Fruit fly (Drosophila melanogaster) whole organism, embryonic: ENCODE results near the gene THADA.

Experiments used
- B-H1 ChIP-seq: fragments of 200-800 bp; sonication (Bioruptor generic); IDR thresholded peaks from 3 replicates; pipeline ENCODE4 v1.3.6; 2022; ENCODE audit warnings: missing biosample characterization, missing genetic modification characterization
- BEAF-32 ChIP-seq: fragments of 200-800 bp; sonication (Bioruptor generic); optimal IDR thresholded peaks from 3 replicates; lab custom pipeline; 2017; ENCODE audit warnings: missing biosample characterization, missing genetic modification characterization, mild to moderate bottlenecking, moderate library complexity, missing genetic modification reagents
- CG10147 ChIP-seq: fragments of 200-800 bp; sonication (Bioruptor generic); optimal IDR thresholded peaks from 2 replicates; lab custom pipeline; 2019; ENCODE audit warnings: missing biosample characterization, mild to moderate bottlenecking, missing genetic modification characterization, moderate library complexity
- CG10431 ChIP-seq: fragments of 200-800 bp; sonication (Bioruptor generic); optimal IDR thresholded peaks from 3 replicates; lab custom pipeline; 2018; ENCODE audit warnings: missing biosample characterization, mild to moderate bottlenecking, missing genetic modification characterization
- CG10543 ChIP-seq: fragments of 200-800 bp; sonication (Bioruptor generic); optimal IDR thresholded peaks from 3 replicates; lab custom pipeline; 2017; ENCODE audit warnings: missing biosample characterization, mild to moderate bottlenecking, missing genetic modification characterization, moderate library complexity
- CG11247 ChIP-seq: fragments of 200-800 bp; sonication (Bioruptor generic); IDR thresholded peaks from 2 replicates; pipeline ENCODE4 v1.3.6; 2022; ENCODE audit warnings: missing biosample characterization, missing genetic modification characterization
- CG11696 ChIP-seq: fragments of 200-800 bp; sonication (Bioruptor generic); IDR thresholded peaks from 2 replicates; pipeline ENCODE4 v1.3.6; 2022; ENCODE audit warnings: missing biosample characterization, missing genetic modification characterization
- CG12769 ChIP-seq: fragments of 200-800 bp; sonication (Bioruptor generic); optimal IDR thresholded peaks from 2 replicates; lab custom pipeline; 2019; ENCODE audit warnings: missing biosample characterization, mild to moderate bottlenecking, missing genetic modification characterization, moderate library complexity
- CG13123 ChIP-seq: fragments of 200-800 bp; sonication (Bioruptor generic); optimal IDR thresholded peaks from 2 replicates; lab custom pipeline; 2016; ENCODE audit warnings: missing biosample characterization, missing genetic modification characterization
- CG13624 ChIP-seq: fragments of 200-800 bp; sonication (Bioruptor generic); optimal IDR thresholded peaks from 2 replicates; lab custom pipeline; 2016; ENCODE audit warnings: missing biosample characterization, missing genetic modification characterization
- CG14710 ChIP-seq: fragments of 200-800 bp; sonication (Bioruptor generic); optimal IDR thresholded peaks from 3 replicates; lab custom pipeline; 2019; ENCODE audit warnings: missing biosample characterization, mild to moderate bottlenecking, missing genetic modification characterization, moderate library complexity
- CG15269 ChIP-seq: fragments of 200-800 bp; sonication (Bioruptor generic); optimal IDR thresholded peaks from 2 replicates; lab custom pipeline; 2018; ENCODE audit warnings: missing biosample characterization, mild to moderate bottlenecking, missing genetic modification characterization, moderate library complexity
- CG15479 ChIP-seq: fragments of 200-800 bp; sonication (Bioruptor generic); optimal IDR thresholded peaks from 3 replicates; lab custom pipeline; 2019; ENCODE audit warnings: missing biosample characterization, mild to moderate bottlenecking, missing genetic modification characterization, moderate library complexity
- CG1603 ChIP-seq: fragments of 200-800 bp; sonication (Bioruptor generic); optimal IDR thresholded peaks from 2 replicates; lab custom pipeline; 2019; ENCODE audit warnings: missing biosample characterization, mild to moderate bottlenecking, missing genetic modification characterization, moderate library complexity
- CG17385 ChIP-seq: fragments of 200-800 bp; sonication (Bioruptor generic); optimal IDR thresholded peaks from 3 replicates; lab custom pipeline; 2018; ENCODE audit warnings: missing biosample characterization, mild to moderate bottlenecking, missing genetic modification characterization
- CG2199 ChIP-seq: fragments of 200-800 bp; sonication (Bioruptor generic); IDR thresholded peaks from 3 replicates; pipeline ENCODE4 v1.3.6; 2022; ENCODE audit warnings: missing biosample characterization, missing genetic modification characterization
- CG30431 ChIP-seq: fragments of 200-800 bp; sonication (Bioruptor generic); optimal IDR thresholded peaks from 2 replicates; lab custom pipeline; 2017; ENCODE audit warnings: missing biosample characterization, missing genetic modification characterization
- CG3838 ChIP-seq: fragments of 200-800 bp; sonication (Bioruptor generic); optimal IDR thresholded peaks from 3 replicates; lab custom pipeline; 2016; ENCODE audit warnings: missing biosample characterization, missing genetic modification characterization
- CG6175 ChIP-seq: fragments of 200-800 bp; sonication (Bioruptor generic); IDR thresholded peaks from 3 replicates; pipeline ENCODE4 v1.3.6; 2022; ENCODE audit warnings: missing biosample characterization, missing genetic modification characterization
- CG7556 ChIP-seq: fragments of 200-800 bp; sonication (Bioruptor generic); optimal IDR thresholded peaks from 2 replicates; lab custom pipeline; 2017; ENCODE audit warnings: missing biosample characterization, mild to moderate bottlenecking, missing genetic modification characterization
- CG9609 ChIP-seq: fragments of 200-800 bp; sonication (Bioruptor generic); optimal IDR thresholded peaks from 3 replicates; lab custom pipeline; 2016; ENCODE audit warnings: missing biosample characterization, missing genetic modification characterization
- CHES-1-like ChIP-seq: fragments of 200-800 bp; sonication (Bioruptor generic); optimal IDR thresholded peaks from 2 replicates; lab custom pipeline; 2016; ENCODE audit warnings: missing biosample characterization, missing genetic modification characterization
- ERR ChIP-seq: fragments of 200-800 bp; sonication (Bioruptor generic); optimal IDR thresholded peaks from 2 replicates; lab custom pipeline; 2016; ENCODE audit warnings: missing biosample characterization, missing genetic modification characterization
- Eip74EF ChIP-seq, 2 experiments: fragments of 200-800 bp in 1 of 2; fragments of >200 bp in 1 of 2; sonication (Bioruptor generic) in 1 of 2; optimal IDR thresholded peaks; 2 replicates each; lab custom pipeline; 2017 to 2019; ENCODE audit warnings: missing biosample characterization in 2 of 2, missing genetic modification characterization in 2 of 2, mild to moderate bottlenecking in 1 of 2, moderate library complexity in 1 of 2
- Hsf ChIP-seq: fragments of 200-800 bp; sonication (Bioruptor generic); optimal IDR thresholded peaks from 3 replicates; lab custom pipeline; 2016; ENCODE audit warnings: missing biosample characterization, missing genetic modification characterization
- Med ChIP-seq: fragments of 200-800 bp; sonication (Bioruptor generic); peaks from one replicate; lab custom pipeline; 2016; ENCODE audit warnings: missing biosample characterization, missing genetic modification characterization, mild to moderate bottlenecking, inconsistent platforms, moderate library complexity
- Rfx ChIP-seq: fragments of 200-800 bp; sonication (Bioruptor generic); IDR thresholded peaks from 2 replicates; pipeline ENCODE4 v1.3.6; 2022; ENCODE audit warnings: missing biosample characterization, missing genetic modification characterization
- Sry-β ChIP-seq: fragments of 200-800 bp; sonication (Bioruptor generic); optimal IDR thresholded peaks from 2 replicates; lab custom pipeline; 2018; ENCODE audit warnings: missing biosample characterization, mild to moderate bottlenecking, missing genetic modification characterization, moderate library complexity
- Xrp1 ChIP-seq: fragments of 200-800 bp; sonication (Bioruptor generic); IDR thresholded peaks from 2 replicates; pipeline ENCODE4 v1.3.6; 2022; ENCODE audit warnings: missing biosample characterization, missing genetic modification characterization
- ara ChIP-seq: fragments of 200-800 bp; sonication (Bioruptor generic); IDR thresholded peaks from 2 replicates; pipeline ENCODE4 v1.3.6; 2022; ENCODE audit warnings: missing biosample characterization, missing genetic modification characterization
- cwo ChIP-seq: fragments of 200-800 bp; sonication (Bioruptor generic); optimal IDR thresholded peaks from 3 replicates; lab custom pipeline; 2017; ENCODE audit warnings: missing biosample characterization, missing genetic modification characterization, mild to moderate bottlenecking, moderate library complexity, missing genetic modification reagents
- dm ChIP-seq: fragments of 200-800 bp; sonication (Bioruptor generic); optimal IDR thresholded peaks from 3 replicates; lab custom pipeline; 2016; ENCODE audit warnings: missing biosample characterization, missing genetic modification characterization
- dmrt11E ChIP-seq: fragments of 200-800 bp; sonication (Bioruptor generic); optimal IDR thresholded peaks from 3 replicates; lab custom pipeline; 2018; ENCODE audit warnings: missing biosample characterization, mild to moderate bottlenecking, missing genetic modification characterization, moderate library complexity
- dysf ChIP-seq: fragments of 200-800 bp; sonication (Bioruptor generic); IDR thresholded peaks from 3 replicates; pipeline ENCODE4 v1.3.6; 2022; ENCODE audit warnings: missing biosample characterization, missing genetic modification characterization
- eyg ChIP-seq: fragments of 200-800 bp; sonication (Bioruptor generic); optimal IDR thresholded peaks from 3 replicates; lab custom pipeline; 2016; ENCODE audit warnings: missing biosample characterization, missing genetic modification characterization
- fd96Cb ChIP-seq: fragments of 200-800 bp; sonication (Bioruptor generic); optimal IDR thresholded peaks from 2 replicates; lab custom pipeline; 2018; ENCODE audit warnings: missing biosample characterization, mild to moderate bottlenecking, missing genetic modification characterization, moderate library complexity
- fu2 ChIP-seq: fragments of 200-800 bp; sonication (Bioruptor generic); optimal IDR thresholded peaks from 2 replicates; lab custom pipeline; 2016; ENCODE audit warnings: missing biosample characterization, missing genetic modification characterization
- gfzf ChIP-seq: fragments of 200-800 bp; sonication (Bioruptor generic); optimal IDR thresholded peaks from 2 replicates; lab custom pipeline; 2016; ENCODE audit warnings: missing biosample characterization, mild to moderate bottlenecking, missing genetic modification characterization, moderate library complexity
- insv ChIP-seq, 2 experiments: fragments of 200-800 bp; sonication (Bioruptor generic); optimal IDR thresholded peaks; 3 replicates each; lab custom pipeline; 2016 to 2018; ENCODE audit warnings: missing biosample characterization in 2 of 2, missing genetic modification characterization in 2 of 2
- jumu ChIP-seq: fragments of 200-800 bp; sonication (Bioruptor generic); optimal IDR thresholded peaks from 3 replicates; lab custom pipeline; 2016; ENCODE audit warnings: missing biosample characterization, missing genetic modification characterization
- ken ChIP-seq: fragments of 200-800 bp; sonication (Bioruptor generic); IDR thresholded peaks from 3 replicates; pipeline ENCODE4 v1.3.6; 2022; ENCODE audit warnings: missing biosample characterization, missing genetic modification characterization
- p53 ChIP-seq: fragments of 200-800 bp; sonication (Bioruptor generic); optimal IDR thresholded peaks from 2 replicates; lab custom pipeline; 2016; ENCODE audit warnings: missing biosample characterization, missing genetic modification characterization
- pzg ChIP-seq: fragments of 200-800 bp; sonication (Bioruptor generic); optimal IDR thresholded peaks from 3 replicates; lab custom pipeline; 2018; ENCODE audit warnings: missing biosample characterization, mild to moderate bottlenecking, missing genetic modification characterization, moderate library complexity
- row ChIP-seq: fragments of 200-800 bp; sonication (Bioruptor generic); IDR thresholded peaks from 3 replicates; pipeline ENCODE4 v1.3.6; 2022; ENCODE audit warnings: missing biosample characterization, missing genetic modification characterization
- sd ChIP-seq: fragments of 200-800 bp; sonication (Bioruptor generic); optimal IDR thresholded peaks from 3 replicates; lab custom pipeline; 2018; ENCODE audit warnings: missing biosample characterization, mild to moderate bottlenecking, missing genetic modification characterization, moderate library complexity
- sens ChIP-seq: fragments of 200-800 bp; sonication (Bioruptor generic); peaks from one replicate; lab custom pipeline; 2016; ENCODE audit warnings: missing biosample characterization, missing genetic modification characterization
- tup ChIP-seq: fragments of 200-800 bp; sonication (Bioruptor generic); optimal IDR thresholded peaks from 2 replicates; lab custom pipeline; 2016; ENCODE audit warnings: missing biosample characterization, mild to moderate bottlenecking, missing genetic modification characterization, moderate library complexity
- vnd ChIP-seq: fragments of 200-800 bp; sonication (Bioruptor generic); IDR thresholded peaks from 3 replicates; pipeline ENCODE4 v1.3.6; 2022; ENCODE audit warnings: missing biosample characterization, missing genetic modification characterization; ENCODE audit not compliant: partially characterized antibody
- wdn ChIP-seq: fragments of 200-800 bp; sonication (Bioruptor generic); IDR thresholded peaks from 2 replicates; pipeline ENCODE4 v1.3.6; 2022; ENCODE audit warnings: missing biosample characterization, missing genetic modification characterization
- z ChIP-seq: fragments of 200-800 bp; sonication (Bioruptor generic); IDR thresholded peaks from 3 replicates; pipeline ENCODE4 v1.3.6; 2022; ENCODE audit warnings: missing biosample characterization, missing genetic modification characterization

Gene THADA

DNA sequence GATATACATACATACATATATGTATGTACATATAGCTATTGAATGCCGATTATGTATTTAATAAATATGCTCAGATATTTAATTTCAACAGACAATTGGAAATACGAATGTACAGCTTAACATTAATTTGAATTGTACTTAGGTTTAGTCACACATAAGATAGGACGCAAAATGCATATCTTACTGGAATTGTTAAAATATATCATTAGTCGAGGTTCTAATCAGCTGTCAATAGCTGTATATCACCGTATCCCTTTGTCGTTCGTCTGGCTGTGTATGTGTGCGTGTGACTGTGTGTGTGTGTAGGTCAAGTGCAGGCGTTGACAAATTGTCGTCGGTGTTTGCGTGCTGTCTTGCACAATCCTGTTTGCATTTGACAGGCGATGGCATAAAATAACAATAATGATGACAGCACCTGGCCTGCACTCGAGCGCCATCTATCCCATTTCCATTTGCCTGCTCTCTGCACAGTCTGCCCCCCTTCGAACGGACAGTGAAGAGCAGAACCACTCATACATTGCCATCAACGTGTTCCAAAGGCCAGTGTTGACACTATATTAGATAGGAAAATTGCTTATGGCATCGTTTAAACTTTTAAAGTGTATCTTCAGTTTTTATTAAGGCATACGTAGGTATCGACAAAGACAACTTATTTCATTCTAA, 32.1 kb upstream of the THADA start (continued):
- TF ChIP-seq BEAF-32 (peak; percentile 20), ERR (no peak), dm (peak; percentile 9), z (GFP tag; lab: Robert Waterston, UW) (0 out of 3 replicates have a peak, but pooled peaks have one; percentile 14), CG9609 (GFP tag; lab: Kevin White, UChicago) (no peak), CG11696 (GFP tag; lab: Robert Waterston, UW) (peak; percentile 77), dysf (peak; percentile 14; the same call in 1 of the 3 replicates), CG14710 (tag; lab: Kevin White, UChicago) (no peak), cwo (GFP tag; lab: Kevin White, UChicago) (no peak), vnd (GFP tag; lab: Robert Waterston, UW) (0 out of 3 replicates have a peak, but pooled peaks have one; percentile 9), CG11247 (GFP tag; lab: Robert Waterston, UW) (no peak), CG13624 (GFP tag; lab: Kevin White, UChicago) (peak; percentile 1), CG7556 (GFP tag; lab: Kevin White, UChicago) (peak; percentile 18), p53 (GFP tag; lab: Kevin White, UChicago) (peak; percentile 68), CG17385 (GFP tag; lab: Kevin White, UChicago) (peak; percentile 16), dmrt11E (tag; lab: Kevin White, UChicago) (peak; percentile 3), row (GFP tag; lab: Robert Waterston, UW) (peak; percentile 85; the same call in 2 of the 3 replicates), eyg (no peak), ara (GFP tag; lab: Robert Waterston, UW) (no peak), CG2199 (no peak), jumu (GFP tag; lab: Kevin White, UChicago) (no peak), sens (GFP tag; lab: Kevin White, UChicago) (peak; percentile 58), ken (0 out of 3 replicates have a peak, but pooled peaks have one; percentile 45), CG15479 (GFP tag; lab: Kevin White, UChicago) (peak; percentile 39), CG1603 (tag; lab: Kevin White, UChicago) (peak; percentile 41), CG6175 (0 out of 3 replicates have a peak, but pooled peaks have one; percentile 12), CHES-1-like (peak; percentile 11), tup (GFP tag; lab: Kevin White, UChicago) (no peak), Rfx (GFP tag; lab: Robert Waterston, UW) (0 out of 2 replicates have a peak, but pooled peaks have one; percentile 11), CG15269 (tag; lab: Kevin White, UChicago) (no peak), Med (GFP tag; lab: Kevin White, UChicago) (peak; percentile 3), Xrp1 (GFP tag; lab: Robert Waterston, UW) (peak; percentile 42; the same call in 1 of the 2 replicates), Sry-β (peak; percentile 90)
- TF ChIP-seq, all 482 proteins: peak for 30

DNA sequence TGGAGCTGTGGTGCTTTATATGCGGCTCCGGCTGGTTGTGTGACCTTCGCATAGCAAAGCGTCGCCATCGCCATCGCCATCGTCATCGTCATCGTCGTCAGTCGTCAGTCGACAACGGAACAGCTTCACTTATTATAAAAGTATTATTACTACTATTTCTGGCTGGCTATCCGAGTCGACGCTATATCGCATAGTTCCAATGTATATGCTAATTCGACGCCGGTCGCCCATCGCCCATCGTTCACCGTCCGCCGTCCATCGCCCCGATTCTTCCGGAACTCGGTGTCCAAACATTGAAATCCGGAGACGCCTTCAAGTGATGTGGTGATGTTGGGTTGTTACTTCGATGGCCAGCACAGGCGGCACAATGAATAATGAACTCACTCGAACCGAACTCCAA, 26.7 kb upstream of the THADA start:
- TF ChIP-seq CG12769 (tag; lab: Kevin White, UChicago), result peak; percentile 67
- TF ChIP-seq fu2 (GFP tag; lab: Kevin White, UChicago), result no peak
- TF ChIP-seq CG7556 (GFP tag; lab: Kevin White, UChicago), result no peak
- TF ChIP-seq CG30431 (GFP tag; lab: Kevin White, UChicago), result no peak
- TF ChIP-seq Eip74EF (GFP tag; optimal IDR thresholded peaks at IDR 0.05; lab: Kevin White, UChicago), result peak in 1 of 2 experiments; percentile 51
- no peak for TF ChIP-seq CG10543 (GFP tag; lab: Kevin White, UChicago)
- peak; percentile 51 for TF ChIP-seq Med (GFP tag; lab: Kevin White, UChicago)
- TF ChIP-seq gfzf, result no peak
- TF ChIP-seq sd, result peak; percentile 78
- no peak for TF ChIP-seq CG10431 (GFP tag; lab: Kevin White, UChicago)
- no peak for TF ChIP-seq fd96Cb (tag; lab: Kevin White, UChicago)
- TF ChIP-seq pzg, result no peak
- TF ChIP-seq B-H1 (GFP tag; lab: Robert Waterston, UW), result no peak
- TF ChIP-seq CG3838, result no peak
- TF ChIP-seq CG10147 (GFP tag; lab: Kevin White, UChicago), result no peak
- TF ChIP-seq CG13123 (GFP tag; lab: Kevin White, UChicago), result no peak
- no peak for TF ChIP-seq CG15479 (GFP tag; lab: Kevin White, UChicago)
- no peak for TF ChIP-seq wdn (GFP tag; lab: Robert Waterston, UW)
- no peak for TF ChIP-seq Hsf (GFP tag; lab: Kevin White, UChicago)
- no peak for TF ChIP-seq insv (GFP tag; optimal IDR thresholded peaks at IDR 0.05; lab: Kevin White, UChicago)
